Fruit fly (Drosophila melanogaster) whole organism, embryonic: ENCODE data around the gene Rab9D.

Experiments used
- Atf6 ChIP-seq: fragments of 200-800 bp; sonication (Bioruptor generic); IDR thresholded peaks from 2 replicates; pipeline ENCODE4 v1.3.6; 2022; ENCODE audit warnings: missing biosample characterization, missing genetic modification characterization
- CG10274 ChIP-seq: fragments of 200-800 bp; sonication (Bioruptor generic); optimal IDR thresholded peaks from 3 replicates; lab custom pipeline; 2017; ENCODE audit warnings: missing biosample characterization, mild to moderate bottlenecking, missing genetic modification characterization
- CG10321 ChIP-seq: fragments of 200-800 bp; sonication (Bioruptor generic); IDR thresholded peaks from 2 replicates; pipeline ENCODE4 v1.3.6; 2022; ENCODE audit warnings: missing biosample characterization, missing genetic modification characterization
- CG10543 ChIP-seq: fragments of 200-800 bp; sonication (Bioruptor generic); optimal IDR thresholded peaks from 3 replicates; lab custom pipeline; 2017; ENCODE audit warnings: missing biosample characterization, mild to moderate bottlenecking, missing genetic modification characterization, moderate library complexity
- CG11085 ChIP-seq: fragments of 200-800 bp; sonication (Bioruptor generic); IDR thresholded peaks from 2 replicates; pipeline ENCODE4 v1.3.6; 2022; ENCODE audit warnings: missing biosample characterization, missing genetic modification characterization
- CG11456 ChIP-seq: fragments of 200-800 bp; sonication (Bioruptor generic); IDR thresholded peaks from 3 replicates; pipeline ENCODE4 v1.3.6; 2022; ENCODE audit warnings: missing biosample characterization, missing genetic modification characterization
- CG12391 ChIP-seq: fragments of 200-800 bp; sonication (Bioruptor generic); optimal IDR thresholded peaks from 3 replicates; lab custom pipeline; 2018; ENCODE audit warnings: missing biosample characterization, mild to moderate bottlenecking, missing genetic modification characterization, moderate library complexity
- CG13775 ChIP-seq: fragments of 200-800 bp; sonication (Bioruptor generic); optimal IDR thresholded peaks from 3 replicates; lab custom pipeline; 2017; ENCODE audit warnings: missing biosample characterization, mild to moderate bottlenecking, missing genetic modification characterization
- CG16815 ChIP-seq: fragments of 200-800 bp; sonication (Bioruptor generic); optimal IDR thresholded peaks from 3 replicates; lab custom pipeline; 2017; ENCODE audit warnings: missing biosample characterization, mild to moderate bottlenecking, missing genetic modification characterization
- CG18011 ChIP-seq: fragments of 200-800 bp; sonication (Bioruptor generic); optimal IDR thresholded peaks from 2 replicates; lab custom pipeline; 2017; ENCODE audit warnings: missing biosample characterization, missing genetic modification characterization, mild to moderate bottlenecking, moderate library complexity, missing genotype
- CG18476 ChIP-seq: fragments of 200-800 bp; sonication (Bioruptor generic); optimal IDR thresholded peaks from 2 replicates; lab custom pipeline; 2016; ENCODE audit warnings: missing biosample characterization, mild to moderate bottlenecking, missing genetic modification characterization
- CG2712 ChIP-seq: fragments of 200-800 bp; optimal IDR thresholded peaks from 3 replicates; lab custom pipeline; 2019; ENCODE audit warnings: missing biosample characterization, mild to moderate bottlenecking, missing genetic modification characterization, moderate library complexity
- CG32532 ChIP-seq: fragments of 200-800 bp; sonication (Bioruptor generic); IDR thresholded peaks from 2 replicates; pipeline ENCODE4 v1.3.6; 2022; ENCODE audit warnings: missing biosample characterization, missing genetic modification characterization
- CG3281 ChIP-seq: fragments of 200-800 bp; sonication (Bioruptor generic); optimal IDR thresholded peaks from 3 replicates; lab custom pipeline; 2017; ENCODE audit warnings: missing biosample characterization, mild to moderate bottlenecking, missing genetic modification characterization
- CG5180 ChIP-seq: fragments of 200-800 bp; sonication (Bioruptor generic); optimal IDR thresholded peaks from 3 replicates; lab custom pipeline; 2017; ENCODE audit warnings: missing biosample characterization, missing genetic modification characterization, mild to moderate bottlenecking, moderate library complexity, missing genetic modification reagents
- CHES-1-like ChIP-seq: fragments of 200-800 bp; sonication (Bioruptor generic); optimal IDR thresholded peaks from 2 replicates; lab custom pipeline; 2016; ENCODE audit warnings: missing biosample characterization, missing genetic modification characterization
- Dref ChIP-seq: fragments of 200-800 bp; sonication (Bioruptor generic); IDR thresholded peaks from 2 replicates; pipeline ENCODE4 v1.3.6; 2022; ENCODE audit warnings: missing biosample characterization, missing genetic modification characterization
- Ets65A ChIP-seq: fragments of 200-800 bp; sonication (Bioruptor generic); peaks from one replicate; lab custom pipeline; 2016; ENCODE audit warnings: missing biosample characterization, missing genetic modification characterization
- Ets97D ChIP-seq: fragments of 200-800 bp; sonication (Bioruptor generic); optimal IDR thresholded peaks from 3 replicates; lab custom pipeline; 2016; ENCODE audit warnings: missing biosample characterization, missing genetic modification characterization
- HmgD ChIP-seq: fragments of 200-800 bp; sonication (Bioruptor generic); optimal IDR thresholded peaks from 3 replicates; lab custom pipeline; 2016; ENCODE audit warnings: missing biosample characterization, missing genetic modification characterization
- Hmr ChIP-seq: fragments of 200-800 bp; sonication (Bioruptor generic); optimal IDR thresholded peaks from 3 replicates; lab custom pipeline; 2017; ENCODE audit warnings: mild to moderate bottlenecking, missing biosample characterization, missing genetic modification reagents, missing genetic modification characterization
- Hr39 ChIP-seq: fragments of >200 bp; optimal IDR thresholded peaks from 2 replicates; lab custom pipeline; 2017
- Jarid2 ChIP-seq: fragments of 200-800 bp; sonication (Bioruptor generic); optimal IDR thresholded peaks from 3 replicates; lab custom pipeline; 2017; ENCODE audit warnings: mild to moderate bottlenecking, missing biosample characterization, missing genetic modification reagents, missing genetic modification characterization
- Meics ChIP-seq: fragments of 200-800 bp; sonication (Bioruptor generic); optimal IDR thresholded peaks from 2 replicates; lab custom pipeline; 2017; ENCODE audit warnings: missing biosample characterization, mild to moderate bottlenecking, missing genetic modification characterization
- Nf-YC ChIP-seq: fragments of 200-800 bp; optimal IDR thresholded peaks from 3 replicates; lab custom pipeline; 2019; ENCODE audit warnings: missing biosample characterization, mild to moderate bottlenecking, missing genetic modification characterization, moderate library complexity
- Oli ChIP-seq: fragments of 200-800 bp; sonication (Bioruptor generic); optimal IDR thresholded peaks from 2 replicates; lab custom pipeline; 2018; ENCODE audit warnings: missing biosample characterization, mild to moderate bottlenecking, missing genetic modification characterization, moderate library complexity
- Opbp ChIP-seq: fragments of 200-800 bp; sonication (Bioruptor generic); IDR thresholded peaks from 3 replicates; pipeline ENCODE4 v1.3.6; 2022; ENCODE audit warnings: missing biosample characterization, missing genetic modification characterization; ENCODE audit not compliant: partially characterized antibody
- Sin3A ChIP-seq: fragments of >200 bp; optimal IDR thresholded peaks from 2 replicates; lab custom pipeline; 2018
- Vsx1 ChIP-seq: fragments of 200-800 bp; sonication (Bioruptor generic); optimal IDR thresholded peaks from 2 replicates; lab custom pipeline; 2017; ENCODE audit warnings: missing biosample characterization, mild to moderate bottlenecking, missing genetic modification characterization, missing genetic modification reagents
- Xbp1 ChIP-seq: fragments of 200-800 bp; sonication (Bioruptor generic); optimal IDR thresholded peaks from 3 replicates; lab custom pipeline; 2016; ENCODE audit warnings: missing biosample characterization, mild to moderate bottlenecking, missing genetic modification characterization
- cg ChIP-seq: fragments of 200-800 bp; sonication (Bioruptor generic); optimal IDR thresholded peaks from 3 replicates; lab custom pipeline; 2019; ENCODE audit warnings: missing biosample characterization, mild to moderate bottlenecking, missing genetic modification characterization, moderate library complexity
- crol ChIP-seq: fragments of 200-800 bp; sonication (Bioruptor generic); IDR thresholded peaks from 2 replicates; pipeline ENCODE4 v1.3.6; 2022; ENCODE audit warnings: missing biosample characterization, missing genetic modification characterization
- dpn ChIP-seq, 2 experiments: fragments of 200-800 bp; sonication (Bioruptor generic); optimal IDR thresholded peaks; 3 replicates each; lab custom pipeline; 2016; ENCODE audit warnings: missing biosample characterization in 2 of 2, missing genetic modification characterization in 2 of 2
- exex ChIP-seq: fragments of 200-800 bp; sonication (Bioruptor generic); optimal IDR thresholded peaks from 4 replicates; lab custom pipeline; 2018; ENCODE audit warnings: missing biosample characterization, mild to moderate bottlenecking, missing genetic modification characterization, moderate library complexity
- ind ChIP-seq: fragments of 200-800 bp; sonication (Bioruptor generic); optimal IDR thresholded peaks from 3 replicates; lab custom pipeline; 2016; ENCODE audit warnings: missing biosample characterization, missing genetic modification characterization
- insv ChIP-seq, 2 experiments: fragments of 200-800 bp; sonication (Bioruptor generic); optimal IDR thresholded peaks; 3 replicates each; lab custom pipeline; 2016 to 2018; ENCODE audit warnings: missing biosample characterization in 2 of 2, missing genetic modification characterization in 2 of 2
- lola ChIP-seq, 3 experiments: fragments of >200 bp in 2 of 3; fragments of 200-800 bp in 1 of 3; sonication (Bioruptor generic) in 1 of 3; optimal IDR thresholded peaks; 2 replicates each; lab custom pipeline; 2017 to 2019; ENCODE audit warnings: missing biosample characterization in 3 of 3, missing genetic modification characterization in 3 of 3, mild to moderate bottlenecking in 1 of 3, moderate library complexity in 1 of 3
- oc ChIP-seq: fragments of 200-800 bp; sonication (Bioruptor generic); optimal IDR thresholded peaks from 2 replicates; lab custom pipeline; 2018; ENCODE audit warnings: missing biosample characterization, mild to moderate bottlenecking, missing genetic modification characterization, moderate library complexity
- org-1 ChIP-seq: fragments of 200-800 bp; sonication (Bioruptor generic); optimal IDR thresholded peaks from 2 replicates; lab custom pipeline; 2017; ENCODE audit warnings: missing biosample characterization, missing genetic modification characterization
- pnt ChIP-seq: fragments of 200-800 bp; sonication (Bioruptor generic); optimal IDR thresholded peaks from 3 replicates; lab custom pipeline; 2016; ENCODE audit warnings: missing biosample characterization, missing genetic modification characterization
- row ChIP-seq: fragments of 200-800 bp; sonication (Bioruptor generic); IDR thresholded peaks from 3 replicates; pipeline ENCODE4 v1.3.6; 2022; ENCODE audit warnings: missing biosample characterization, missing genetic modification characterization
- sc ChIP-seq, 3 experiments: fragments of >200 bp in 2 of 3; fragments of 200-800 bp in 1 of 3; sonication (Bioruptor generic) in 1 of 3; optimal IDR thresholded peaks; 2 replicates in 2 of 3; 3 replicates in 1 of 3; lab custom pipeline; 2017; ENCODE audit warnings: mild to moderate bottlenecking in 1 of 3, missing biosample characterization in 1 of 3, missing genetic modification characterization in 1 of 3, missing genetic modification reagents in 1 of 3
- schlank ChIP-seq: fragments of 200-800 bp; sonication (Bioruptor generic); optimal IDR thresholded peaks from 2 replicates; lab custom pipeline; 2018; ENCODE audit warnings: missing biosample characterization, mild to moderate bottlenecking, missing genetic modification characterization
- sisA ChIP-seq: fragments of 200-800 bp; sonication (Bioruptor generic); IDR thresholded peaks from 2 replicates; pipeline ENCODE4 v1.3.6; 2022; ENCODE audit warnings: missing biosample characterization, missing genetic modification characterization
- sug ChIP-seq: fragments of 200-800 bp; optimal IDR thresholded peaks from 2 replicates; lab custom pipeline; 2019; ENCODE audit warnings: missing biosample characterization, mild to moderate bottlenecking, missing genetic modification characterization, moderate library complexity
- tap ChIP-seq: fragments of 200-800 bp; optimal IDR thresholded peaks from 3 replicates; lab custom pipeline; 2019; ENCODE audit warnings: missing biosample characterization, mild to moderate bottlenecking, missing genetic modification characterization, moderate library complexity
- tio ChIP-seq: fragments of 200-800 bp; sonication (Bioruptor generic); optimal IDR thresholded peaks from 2 replicates; lab custom pipeline; 2017; ENCODE audit warnings: missing biosample characterization, missing genetic modification characterization, inconsistent platforms
- twi ChIP-seq: fragments of 200-800 bp; optimal IDR thresholded peaks from 2 replicates; lab custom pipeline; 2019; ENCODE audit warnings: missing biosample characterization, mild to moderate bottlenecking, missing genetic modification characterization, moderate library complexity

Rab9D gene

DNA sequence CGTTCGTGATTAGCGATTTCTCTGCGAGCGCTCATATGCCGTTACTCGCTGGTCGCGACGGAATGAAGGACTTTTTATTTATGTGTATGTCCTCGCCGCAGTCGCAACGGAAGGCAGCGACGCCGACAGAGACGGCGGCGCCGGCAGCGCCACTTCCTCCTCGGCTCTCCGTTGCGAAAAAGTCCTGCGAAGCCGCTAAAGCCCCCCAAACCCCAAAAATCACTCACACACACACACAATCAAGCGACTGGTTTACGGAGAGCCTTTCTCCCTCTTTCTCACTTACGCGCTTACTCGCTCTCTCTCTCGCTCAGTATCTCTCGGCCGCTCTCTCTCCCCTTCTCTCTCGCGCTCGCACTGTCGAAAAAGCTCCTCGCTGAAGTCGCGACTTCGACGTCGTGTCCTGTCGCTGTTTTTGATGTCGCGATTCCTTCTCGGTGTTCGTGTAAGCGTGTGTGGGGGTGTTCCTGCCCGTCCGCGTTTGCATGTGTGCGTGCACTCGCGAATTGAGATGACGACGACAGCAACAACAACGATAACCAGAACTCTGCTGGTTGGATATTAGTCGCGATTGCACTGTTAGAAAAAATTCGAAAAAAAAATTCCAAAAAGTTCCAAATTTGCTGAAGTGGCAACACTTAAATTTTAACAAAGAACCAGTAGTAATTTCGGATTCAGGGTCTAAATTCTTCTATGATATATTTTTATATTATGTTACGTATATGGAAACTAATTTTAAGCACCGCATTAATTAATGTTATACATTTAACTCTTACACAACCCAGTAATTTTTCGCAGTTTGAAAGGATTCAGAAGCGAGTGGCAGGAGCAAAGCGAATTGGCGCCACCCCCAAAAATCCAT is 31.5 kb downstream of the Rab9D start, which contains the start of gene CG43347 (continued):
- TF ChIP-seq oc (tag; lab: Kevin White, UChicago) = peak; percentile 30
- peak; percentile 85 for TF ChIP-seq Meics (GFP tag; lab: Kevin White, UChicago)
- peak; percentile 34 for TF ChIP-seq CG16815 (GFP tag; lab: Kevin White, UChicago)
- peak; percentile 41 for TF ChIP-seq tio
- no peak for TF ChIP-seq sc (optimal IDR thresholded peaks at IDR 0.05; lab: Kevin White, UChicago)
- TF ChIP-seq sc (GFP tag; optimal IDR thresholded peaks at IDR 0.05; lab: Kevin White, UChicago) = peak; percentile 38
- peak; percentile 71 for TF ChIP-seq CG2712
- TF ChIP-seq Sin3A (lab: Kevin White, UChicago) = no peak
- peak; percentile 33; the same call in 1 of the 2 replicates for TF ChIP-seq CG32532 (GFP tag; lab: Robert Waterston, UW)
- TF ChIP-seq CG3281 (GFP tag; lab: Kevin White, UChicago) = peak; percentile 82
- TF ChIP-seq Atf6 (GFP tag; lab: Robert Waterston, UW) = peak; percentile 61; the same call in 1 of the 2 replicates
- peak; percentile 73 for TF ChIP-seq CG12391 (tag; lab: Kevin White, UChicago)
- no peak for TF ChIP-seq Ets97D (GFP tag; lab: Kevin White, UChicago)
- peak; percentile 33 for TF ChIP-seq Vsx1 (GFP tag; lab: Kevin White, UChicago)
- TF ChIP-seq CG5180 (GFP tag; lab: Kevin White, UChicago) = peak; percentile 55
- peak; percentile 75 for TF ChIP-seq Oli
- TF ChIP-seq sisA (GFP tag; lab: Robert Waterston, UW) = peak; percentile 56
- TF ChIP-seq ind (GFP tag; lab: Kevin White, UChicago) = peak; percentile 56
- TF ChIP-seq CG10321 = no peak
- TF ChIP-seq CG11456 (GFP tag; lab: Robert Waterston, UW) = 0 out of 3 replicates have a peak, but pooled peaks have one; percentile 37
- peak; percentile 3 for TF ChIP-seq CG18011 (GFP tag; lab: Kevin White, UChicago)
- TF ChIP-seq sug (tag; lab: Kevin White, UChicago) = peak; percentile 74
- TF ChIP-seq Ets65A (GFP tag; lab: Kevin White, UChicago) = peak; percentile 92
- TF ChIP-seq row (GFP tag; lab: Robert Waterston, UW) = peak; percentile 79
- TF ChIP-seq Jarid2 (GFP tag; lab: Kevin White, UChicago) = peak; percentile 16
- no peak for TF ChIP-seq HmgD (GFP tag; lab: Kevin White, UChicago)
- peak; percentile 35 for TF ChIP-seq schlank (tag; lab: Kevin White, UChicago)
- TF ChIP-seq Nf-YC (tag; lab: Kevin White, UChicago) = peak; percentile 60
- peak in 1 of 2 experiments; percentile 9 for TF ChIP-seq insv (GFP tag; optimal IDR thresholded peaks at IDR 0.05; lab: Kevin White, UChicago)
- TF ChIP-seq Xbp1 (GFP tag; lab: Kevin White, UChicago) = peak; percentile 67
- no peak for TF ChIP-seq Dref (GFP tag; lab: Robert Waterston, UW)
- TF ChIP-seq CHES-1-like (GFP tag; lab: Kevin White, UChicago) = no peak
- TF ChIP-seq exex = peak; percentile 40
- no peak for TF ChIP-seq pnt (GFP tag; lab: Kevin White, UChicago)
- TF ChIP-seq CG11085 (GFP tag; lab: Robert Waterston, UW) = peak; percentile 31; the same call in 1 of the 2 replicates
- TF ChIP-seq Hmr (GFP tag; lab: Kevin White, UChicago) = peak; percentile 86
- no peak for TF ChIP-seq Opbp (GFP tag; lab: Robert Waterston, UW)
- TF ChIP-seq Hr39 = no peak
- peak; percentile 22 to 29 for TF ChIP-seq dpn (GFP tag; optimal IDR thresholded peaks at IDR 0.05; lab: Kevin White, UChicago)
- TF ChIP-seq org-1 (GFP tag; lab: Kevin White, UChicago) = peak; percentile 69
- TF ChIP-seq twi (tag; lab: Kevin White, UChicago) = peak; percentile 15
- peak; percentile 63 for TF ChIP-seq crol (GFP tag; lab: Robert Waterston, UW)
- peak in 1 of 3 experiments; percentile 42 for TF ChIP-seq lola (GFP tag; optimal IDR thresholded peaks at IDR 0.05; lab: Kevin White, UChicago)
- TF ChIP-seq tap (tag; lab: Kevin White, UChicago) = peak; percentile 46
- peak; percentile 55 for TF ChIP-seq CG18476
- peak; percentile 41 for TF ChIP-seq cg (GFP tag; lab: Kevin White, UChicago)
- TF ChIP-seq CG10274 = peak; percentile 24
- TF ChIP-seq CG10543 (GFP tag; lab: Kevin White, UChicago) = peak; percentile 78
- peak; percentile 59 for TF ChIP-seq CG13775 (GFP tag; lab: Kevin White, UChicago)
